Worm (Caenorhabditis elegans) whole organism, L1 larva: ENCODE data around the gene Y116A8A.6.

ENCODE experiments used
- alr-1 ChIP-seq: fragments of 200-800 bp; sonication (Bioruptor generic); optimal IDR thresholded peaks from 2 replicates; lab custom pipeline; 2018; ENCODE audit warnings: borderline replicate concordance, mild to moderate bottlenecking, missing genetic modification characterization, missing compliant biosample characterization
- blmp-1 ChIP-seq: fragments of 150-350 bp; optimal IDR thresholded peaks from 2 replicates; lab custom pipeline; 2014; ENCODE audit warnings: missing biosample characterization, missing genetic modification characterization
- ces-1 ChIP-seq: fragments of 150-350 bp; optimal IDR thresholded peaks from 2 replicates; lab custom pipeline; 2014; ENCODE audit warnings: missing biosample characterization, missing genetic modification reagents, missing genetic modification characterization
- mdl-1 ChIP-seq, 2 experiments: fragments of 150-350 bp; optimal IDR thresholded peaks; 2 replicates each; lab custom pipeline; 2014 to 2017; ENCODE audit warnings: missing biosample characterization in 2 of 2, missing genetic modification characterization in 2 of 2, inconsistent platforms in 1 of 2
- mep-1 ChIP-seq: fragments of 150-350 bp; optimal IDR thresholded peaks from 2 replicates; lab custom pipeline; 2014; ENCODE audit warnings: missing biosample characterization, missing genetic modification characterization
- nhr-12 ChIP-seq: sonication (generic microtip); optimal IDR thresholded peaks from 2 replicates; lab custom pipeline; 2017; ENCODE audit warnings: missing biosample characterization, missing genetic modification characterization
- nhr-237 ChIP-seq: fragments of 150-350 bp; optimal IDR thresholded peaks from 2 replicates; lab custom pipeline; 2014; ENCODE audit warnings: missing biosample characterization, missing genetic modification characterization
- skn-1 ChIP-seq: fragments of 150-350 bp; optimal IDR thresholded peaks from 2 replicates; lab custom pipeline; 2014; ENCODE audit warnings: missing biosample characterization, missing genetic modification characterization

DNA sequence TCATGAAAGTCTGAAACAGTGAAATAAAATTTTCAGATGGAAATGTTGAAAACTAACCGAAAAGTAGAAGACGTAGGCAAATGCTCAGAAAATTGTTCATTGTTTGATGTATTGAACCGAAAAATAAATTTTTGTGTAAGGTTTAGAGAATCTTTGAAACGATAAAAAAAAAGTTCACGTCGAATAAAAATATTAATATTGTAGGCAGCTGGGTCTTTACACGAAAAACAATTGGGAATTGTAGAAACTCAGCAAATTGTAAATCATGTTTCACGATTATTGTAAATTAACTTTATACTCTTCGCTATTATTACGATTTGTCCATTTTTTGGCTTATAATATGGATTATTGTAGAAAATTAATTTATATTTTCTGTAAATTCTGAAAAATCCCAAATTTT lies 14.8 kb downstream of the Y116A8A.6 start, which contains the start of gene Y116A8A.2:
- no peak for TF ChIP-seq skn-1 (tag; lab: Kevin White, UChicago)
- TF ChIP-seq mdl-1 (tag; optimal IDR thresholded peaks at IDR 0.05; lab: Kevin White, UChicago): no peak
- no peak for TF ChIP-seq nhr-237 (tag; lab: Kevin White, UChicago)
- no peak for TF ChIP-seq alr-1 (tag; lab: Kevin White, UChicago)
- no peak for TF ChIP-seq nhr-12 (tag; lab: Kevin White, UChicago)
- TF ChIP-seq blmp-1: no peak
- TF ChIP-seq mep-1 (tag; lab: Kevin White, UChicago): no peak
- no peak for TF ChIP-seq ces-1 (GFP tag; lab: Kevin White, UChicago)
